Fruit fly (Drosophila melanogaster): ENCODE data around the gene Eig71Ek.

Eig71Ek gene

DNA sequence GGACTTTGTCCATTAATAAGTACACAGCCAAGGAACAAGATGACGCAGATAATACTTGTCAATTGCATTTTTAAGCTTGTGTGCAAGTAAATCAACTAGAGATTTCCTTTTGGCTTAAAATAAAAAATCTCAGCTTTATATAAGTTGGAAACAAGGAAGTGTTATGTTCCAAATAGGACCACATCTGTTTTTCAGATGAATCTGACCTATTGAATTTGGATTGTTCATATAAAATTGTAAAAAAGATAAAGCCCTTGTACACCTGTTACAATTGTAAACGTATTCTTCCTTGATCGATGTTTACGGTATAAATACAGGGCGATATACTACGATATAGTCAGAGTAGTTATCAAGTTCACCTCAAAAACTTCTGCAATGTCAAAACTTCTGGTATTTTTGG lies 3.8 kb upstream of the Eig71Ek start, which contains the start of the genes Eig71Ef and Eig71Eg:
TSS of gene Eig71Ef (minus strand) at position 101 of the 400 bp plus-strand sequence.
TSS of gene Eig71Eg (plus strand) at position 339 of the 400 bp plus-strand sequence.
- TF ChIP-seq insv (optimal IDR thresholded peaks at IDR 0.05) (no peak), psq (optimal IDR thresholded peaks at IDR 0.05) (no peak), h (optimal IDR thresholded peaks at IDR 0.05) (no peak), Myc (optimal IDR thresholded peaks at IDR 0.05) (no peak)

DNA sequence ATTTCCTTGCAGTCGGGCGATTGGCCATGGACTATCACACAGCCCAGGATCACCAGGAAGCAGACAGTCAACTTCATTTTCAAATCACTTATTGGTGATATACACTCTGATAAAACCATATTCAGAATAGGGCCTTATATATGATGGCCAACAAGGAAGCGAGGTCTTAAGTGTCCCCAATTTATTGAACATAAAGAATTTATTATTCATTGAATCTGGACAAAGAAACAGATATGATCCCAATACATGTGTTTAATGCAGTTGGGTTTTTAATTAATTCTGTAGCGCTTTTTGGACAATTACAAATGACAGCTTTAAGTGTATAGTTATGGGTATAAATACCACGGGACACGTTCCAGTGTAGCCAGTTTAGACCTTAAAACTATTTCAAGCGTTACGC lies 1.7 kb upstream of the Eig71Ek start, which contains the start of the genes Eig71Eh and Eig71Ei:
TSS of gene Eig71Eh (minus strand) at position 101 of the 400 bp plus-strand sequence.
TSS of gene Eig71Ei (plus strand) at position 367 of the 400 bp plus-strand sequence.
- TF ChIP-seq psq (optimal IDR thresholded peaks at IDR 0.05): no peak
- no peak for TF ChIP-seq insv (optimal IDR thresholded peaks at IDR 0.05)

DNA sequence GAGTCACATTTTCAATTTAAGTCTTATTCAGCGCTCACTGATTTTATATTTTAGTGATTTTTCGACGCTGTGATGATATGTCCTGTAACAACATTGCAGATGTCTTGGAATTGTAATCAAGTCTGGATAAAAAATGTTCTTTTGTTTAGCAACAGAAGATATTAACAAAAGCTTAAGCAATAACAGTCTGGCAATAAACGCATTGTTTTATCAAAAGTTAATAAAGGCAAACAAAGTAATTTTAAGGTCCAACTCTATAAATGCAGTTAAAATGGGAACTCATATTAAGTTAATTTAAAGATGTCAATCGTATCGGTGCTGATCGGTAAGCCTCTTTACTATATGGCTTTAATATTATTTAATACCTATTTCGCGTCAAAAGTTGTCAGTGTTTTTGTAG lies 519 bp downstream of the Eig71Ek start, which contains the start of gene CG43082:
TSS of gene CG43082 (plus strand) at position 301 of the 400 bp plus-strand sequence.
- TF ChIP-seq h (optimal IDR thresholded peaks at IDR 0.05): no peak
- no peak for TF ChIP-seq Myc (optimal IDR thresholded peaks at IDR 0.05)
- no peak for TF ChIP-seq ttk (optimal IDR thresholded peaks at IDR 0.05)
- TF ChIP-seq insv (optimal IDR thresholded peaks at IDR 0.05): no peak
- no peak for TF ChIP-seq psq (optimal IDR thresholded peaks at IDR 0.05)
- no peak for TF ChIP-seq Sin3A (optimal IDR thresholded peaks at IDR 0.05)

DNA sequence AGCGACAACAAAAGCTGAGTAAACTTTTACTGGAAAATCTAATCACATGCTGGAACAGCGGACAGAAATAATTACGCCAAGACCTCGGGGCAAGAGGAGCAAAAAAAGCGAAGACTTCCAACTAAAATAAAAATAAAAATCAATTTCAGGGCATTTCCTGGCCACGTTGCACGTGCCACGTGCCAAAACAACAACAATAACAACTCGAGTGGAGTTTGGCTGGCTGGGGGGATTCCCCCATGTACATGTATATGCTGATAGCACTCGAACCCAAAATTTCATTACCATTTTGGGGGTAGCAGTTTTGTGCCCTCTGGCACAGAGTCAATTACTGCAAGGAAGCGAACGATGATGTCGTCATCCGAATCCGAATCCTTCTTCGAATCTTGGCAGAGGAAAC lies 1.5 kb downstream of the Eig71Ek start:
- TF ChIP-seq h (optimal IDR thresholded peaks at IDR 0.05) (no peak), insv (optimal IDR thresholded peaks at IDR 0.05) (no peak), psq (optimal IDR thresholded peaks at IDR 0.05) (no peak), Sin3A (optimal IDR thresholded peaks at IDR 0.05) (no peak), Myc (optimal IDR thresholded peaks at IDR 0.05) (no peak), ttk (optimal IDR thresholded peaks at IDR 0.05) (no peak)

DNA sequence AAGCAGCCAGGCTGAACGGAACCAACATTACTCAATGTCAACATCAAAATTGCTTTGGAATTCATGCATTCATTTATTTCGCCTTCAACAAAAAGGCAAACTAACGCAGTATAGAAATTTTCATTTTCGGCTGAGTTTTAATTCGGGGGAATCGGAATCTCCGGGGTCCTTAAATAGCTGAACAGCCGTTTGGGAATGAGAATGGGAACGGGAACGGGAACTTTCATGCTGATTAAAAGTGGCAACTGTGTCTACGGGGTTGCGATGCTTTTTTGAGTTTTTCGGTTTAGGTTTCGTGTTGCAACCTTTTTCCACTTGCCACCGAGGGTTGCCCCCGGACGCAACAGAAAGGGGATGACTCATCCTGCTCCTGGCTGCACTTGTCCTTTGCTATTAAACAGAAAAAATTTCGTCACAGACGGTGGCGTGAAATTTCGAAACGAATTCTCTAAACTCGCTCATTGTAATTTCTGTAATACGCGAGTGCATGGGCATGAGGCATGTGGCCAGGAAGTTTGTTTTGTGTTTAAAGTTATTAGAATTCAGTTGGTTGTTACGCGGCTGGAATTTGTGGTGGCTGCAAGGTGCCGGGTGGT lies 3.2 kb downstream of the Eig71Ek start:
- no peak for TF ChIP-seq Sin3A (optimal IDR thresholded peaks at IDR 0.05)
- TF ChIP-seq h (optimal IDR thresholded peaks at IDR 0.05): no peak
- no peak for TF ChIP-seq psq (optimal IDR thresholded peaks at IDR 0.05)
- no peak for TF ChIP-seq insv (optimal IDR thresholded peaks at IDR 0.05)

DNA sequence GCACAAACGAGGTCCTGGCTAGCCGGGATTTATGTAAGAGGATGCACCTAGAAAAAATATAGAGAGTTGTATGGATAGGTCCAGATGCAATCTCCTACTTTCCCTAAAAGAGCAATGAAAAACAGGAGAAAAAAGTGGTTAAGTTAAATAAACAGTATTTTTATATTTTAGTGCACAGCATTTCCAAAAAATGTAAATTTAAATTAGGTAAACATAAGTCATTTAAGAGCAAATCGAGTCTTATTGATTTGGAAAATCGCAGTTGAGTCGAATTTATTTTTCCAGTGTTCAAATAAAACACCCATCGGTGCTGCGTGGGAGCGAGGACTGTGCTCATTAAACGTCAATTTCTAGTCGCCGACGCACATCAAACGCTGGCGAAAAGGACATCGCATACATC lies 4.7 kb downstream of the Eig71Ek start:
- TF ChIP-seq psq (optimal IDR thresholded peaks at IDR 0.05) (no peak), Myc (optimal IDR thresholded peaks at IDR 0.05) (no peak), h (optimal IDR thresholded peaks at IDR 0.05) (no peak), ttk (optimal IDR thresholded peaks at IDR 0.05) (no peak), insv (optimal IDR thresholded peaks at IDR 0.05) (no peak), Sin3A (optimal IDR thresholded peaks at IDR 0.05) (no peak)

DNA sequence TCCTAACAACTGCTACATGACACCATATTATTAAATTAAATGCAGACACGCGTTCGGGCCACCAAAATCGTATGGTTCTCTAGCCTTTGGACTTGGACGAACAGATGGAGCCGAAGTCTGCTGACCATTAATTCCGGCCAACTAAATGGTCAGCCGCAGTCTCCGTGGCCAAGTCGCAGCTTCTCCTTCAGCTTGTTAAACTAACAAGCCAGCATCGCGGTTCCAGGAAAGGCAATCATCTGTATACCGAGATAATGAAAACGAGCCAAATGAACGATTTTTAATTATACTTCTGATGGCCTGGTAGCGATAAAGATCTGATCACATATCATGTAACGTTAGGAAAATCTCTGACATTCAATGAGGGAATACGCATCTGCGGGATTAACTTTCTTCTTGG lies 8.9 kb downstream of the Eig71Ek start:
- TF ChIP-seq ttk (optimal IDR thresholded peaks at IDR 0.05) (no peak), Sin3A (optimal IDR thresholded peaks at IDR 0.05) (no peak), Myc (optimal IDR thresholded peaks at IDR 0.05) (no peak), insv (optimal IDR thresholded peaks at IDR 0.05) (no peak), h (optimal IDR thresholded peaks at IDR 0.05) (no peak), psq (optimal IDR thresholded peaks at IDR 0.05) (no peak)

DNA sequence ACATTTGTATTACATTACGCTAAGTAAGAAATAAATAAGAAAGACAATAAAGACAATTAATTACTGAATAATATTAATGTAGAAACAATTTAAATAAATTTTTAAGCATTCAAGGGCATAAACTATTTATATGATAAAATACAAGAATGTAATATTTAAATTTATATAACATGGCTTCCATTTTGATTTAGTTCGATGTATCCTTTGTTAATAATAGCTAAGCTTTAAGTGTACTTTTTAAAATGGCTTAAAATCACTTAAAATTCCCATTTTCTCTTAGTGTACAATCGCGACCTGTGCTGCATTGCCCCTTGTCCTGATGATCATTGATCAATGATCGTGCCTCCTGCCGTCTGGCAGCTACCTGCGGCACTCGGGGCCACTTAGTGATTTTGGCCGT lies 9.4 kb downstream of the Eig71Ek start:
- TF ChIP-seq psq (optimal IDR thresholded peaks at IDR 0.05): no peak

DNA sequence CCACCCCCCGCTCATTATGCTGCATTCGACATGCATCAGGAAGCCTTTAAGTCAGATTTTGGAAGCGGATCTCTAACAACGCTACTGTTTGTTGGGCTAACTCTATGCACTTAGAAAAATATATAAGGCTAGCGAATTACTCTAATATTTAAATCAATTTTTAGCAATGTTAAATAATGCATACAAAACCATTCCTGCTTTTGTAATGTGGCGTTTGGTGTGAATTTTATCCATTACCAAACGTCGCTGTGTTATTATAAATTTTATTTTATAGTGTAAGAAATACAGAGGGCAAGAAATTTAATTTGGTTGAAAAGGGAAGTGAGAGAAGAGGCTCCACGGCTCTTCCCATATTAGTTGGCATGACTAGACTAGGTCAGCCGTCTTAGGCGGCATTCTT lies 11.8 kb downstream of the Eig71Ek start:
- TF ChIP-seq Myc (optimal IDR thresholded peaks at IDR 0.05): no peak

DNA sequence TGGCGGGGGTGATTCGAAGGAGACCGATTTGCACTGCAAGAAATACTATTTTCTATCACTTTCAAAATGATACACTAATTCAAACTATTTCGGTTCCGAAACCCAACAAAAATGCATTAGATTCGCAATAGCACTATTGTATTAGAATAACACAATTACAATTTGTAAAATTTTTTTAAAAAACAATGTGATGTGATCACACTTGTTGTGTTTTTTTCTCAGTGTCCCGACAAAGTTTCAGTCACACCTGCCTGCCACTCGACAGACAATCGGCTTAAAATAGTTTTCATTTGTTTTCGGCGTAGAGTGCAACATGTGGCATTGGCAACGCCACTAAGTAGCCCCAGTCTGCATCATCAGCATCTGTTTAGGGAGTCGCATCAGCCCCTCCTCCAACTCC lies 14.1 kb downstream of the Eig71Ek start:
- TF ChIP-seq psq (optimal IDR thresholded peaks at IDR 0.05) (no peak), insv (optimal IDR thresholded peaks at IDR 0.05) (no peak), Myc (optimal IDR thresholded peaks at IDR 0.05) (no peak), Sin3A (optimal IDR thresholded peaks at IDR 0.05) (no peak)

DNA sequence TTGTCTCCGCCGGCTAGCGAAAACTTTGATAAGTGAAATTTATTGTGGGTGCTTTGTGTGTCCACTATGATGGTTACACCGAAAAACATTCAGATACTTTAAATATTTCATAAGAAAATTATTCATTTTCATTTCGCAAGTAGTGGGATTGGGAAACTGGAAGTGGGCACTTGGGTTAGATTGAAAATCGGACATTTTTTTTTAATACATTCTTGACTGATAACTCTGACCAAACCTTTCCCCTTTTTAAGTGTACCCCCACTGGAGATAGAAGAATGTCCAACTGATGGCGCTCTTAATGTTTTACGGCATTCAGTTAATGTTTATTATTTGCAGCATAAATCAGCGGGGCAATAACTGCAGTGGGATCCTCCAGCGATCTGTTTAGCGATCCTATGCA lies 16.6 kb downstream of the Eig71Ek start:
- TF ChIP-seq ttk (optimal IDR thresholded peaks at IDR 0.05): no peak
- TF ChIP-seq psq (optimal IDR thresholded peaks at IDR 0.05): no peak
- TF ChIP-seq Myc (optimal IDR thresholded peaks at IDR 0.05): no peak
- TF ChIP-seq Sin3A (optimal IDR thresholded peaks at IDR 0.05): no peak
- TF ChIP-seq insv (optimal IDR thresholded peaks at IDR 0.05): no peak
- no peak for TF ChIP-seq h (optimal IDR thresholded peaks at IDR 0.05)

DNA sequence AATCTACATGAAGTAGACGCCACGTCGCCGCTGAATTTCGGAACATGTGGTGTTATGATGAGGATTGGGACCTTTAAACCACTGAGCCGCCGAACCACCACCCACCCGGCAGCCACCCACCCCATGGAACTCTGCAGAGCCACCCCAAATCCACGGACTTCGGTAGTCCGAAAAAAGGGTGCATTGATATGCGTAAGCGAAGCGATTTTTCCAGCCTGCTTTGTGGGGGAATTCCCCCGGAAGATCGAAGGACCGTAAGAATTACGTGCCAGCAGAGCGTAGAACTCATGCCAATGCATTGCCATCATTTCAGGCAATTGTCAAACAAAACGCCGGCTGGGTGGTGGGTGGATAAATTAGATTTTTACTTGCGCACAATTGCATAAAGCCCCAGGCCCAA lies 17.2 kb downstream of the Eig71Ek start:
- no peak for TF ChIP-seq psq (optimal IDR thresholded peaks at IDR 0.05)
- TF ChIP-seq ttk (optimal IDR thresholded peaks at IDR 0.05): no peak
- TF ChIP-seq h (optimal IDR thresholded peaks at IDR 0.05): no peak
- no peak for TF ChIP-seq insv (optimal IDR thresholded peaks at IDR 0.05)
- no peak for TF ChIP-seq Myc (optimal IDR thresholded peaks at IDR 0.05)
- TF ChIP-seq Sin3A (optimal IDR thresholded peaks at IDR 0.05): no peak

DNA sequence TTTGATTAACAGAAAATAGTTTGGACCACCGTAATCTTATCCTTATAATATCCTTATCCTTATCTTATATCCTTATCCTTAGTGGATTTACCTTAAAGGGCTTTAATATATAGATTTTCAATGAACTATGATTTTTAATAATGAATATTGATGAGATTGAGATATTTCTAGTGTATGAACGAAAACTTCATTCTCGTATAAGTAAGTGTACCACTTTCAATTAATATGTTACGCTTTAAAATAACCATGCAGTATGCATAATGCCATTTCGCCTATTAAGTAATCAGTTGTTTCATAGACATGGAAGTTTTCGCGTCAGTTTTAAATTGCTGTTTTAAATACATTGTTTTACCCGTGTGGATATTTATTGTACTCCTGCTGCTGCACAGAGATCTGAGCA lies 18.4 kb downstream of the Eig71Ek start, which contains the start of gene CG7304:
TSS of gene CG7304 (plus strand) at position 301 of the 400 bp plus-strand sequence.
- no peak for TF ChIP-seq ttk (optimal IDR thresholded peaks at IDR 0.05)
- no peak for TF ChIP-seq insv (optimal IDR thresholded peaks at IDR 0.05)
